Worm (Caenorhabditis elegans) whole organism, L3 larva: Measurements from ENCODE around the gene F53E4.2.

ENCODE experiments used
- R02D3.7 ChIP-seq: fragments of 150-350 bp; optimal IDR thresholded peaks from 2 replicates; lab custom pipeline; 2014; ENCODE audit warnings: missing biosample characterization, missing genetic modification characterization
- aly-2 ChIP-seq: fragments of 150-350 bp; optimal IDR thresholded peaks from 2 replicates; lab custom pipeline; 2014; ENCODE audit warnings: missing biosample characterization, missing genetic modification characterization
- ama-1 ChIP-seq: fragments of 150-350 bp; optimal IDR thresholded peaks from 2 replicates; lab custom pipeline; 2018
- ceh-16 ChIP-seq: sonication (generic microtip); optimal IDR thresholded peaks from 2 replicates; lab custom pipeline; 2017; ENCODE audit warnings: missing biosample characterization, missing genetic modification characterization
- ceh-28 ChIP-seq: fragments of 150-350 bp; optimal IDR thresholded peaks from 2 replicates; lab custom pipeline; 2014; ENCODE audit warnings: missing biosample characterization, missing genetic modification reagents, missing genetic modification characterization
- ceh-82 ChIP-seq: fragments of 150-350 bp; optimal IDR thresholded peaks from 2 replicates; lab custom pipeline; 2014; ENCODE audit warnings: missing biosample characterization, missing genetic modification characterization
- ceh-9 ChIP-seq: sonication (generic microtip); optimal IDR thresholded peaks from 2 replicates; lab custom pipeline; 2018; ENCODE audit warnings: missing biosample characterization, missing genetic modification characterization
- daf-12 ChIP-seq: fragments of 150-350 bp; optimal IDR thresholded peaks from 2 replicates; lab custom pipeline; 2014; ENCODE audit warnings: missing biosample characterization, missing genetic modification reagents, missing genetic modification characterization
- egl-27 ChIP-seq: sonication (generic microtip); optimal IDR thresholded peaks from 4 replicates; lab custom pipeline; 2017; ENCODE audit warnings: missing biosample characterization, missing genetic modification reagents, missing genetic modification characterization
- egl-5 ChIP-seq: fragments of 150-350 bp; optimal IDR thresholded peaks from 2 replicates; lab custom pipeline; 2017; ENCODE audit warnings: missing biosample characterization, missing genetic modification reagents, missing genetic modification characterization, inconsistent platforms
- elt-1 ChIP-seq: fragments of 150-350 bp; optimal IDR thresholded peaks from 2 replicates; lab custom pipeline; 2014; ENCODE audit warnings: missing biosample characterization, missing genetic modification characterization
- elt-2 ChIP-seq: sonication (generic microtip); optimal IDR thresholded peaks from 2 replicates; lab custom pipeline; 2016; ENCODE audit warnings: missing genetic modification reagents, mild to moderate bottlenecking, missing genetic modification characterization, missing compliant biosample characterization
- eor-1 ChIP-seq, 2 experiments: fragments of 150-350 bp; optimal IDR thresholded peaks; 2 replicates each; lab custom pipeline; 2014 to 2018; ENCODE audit warnings: missing biosample characterization in 2 of 2, missing genetic modification characterization in 2 of 2
- fkh-10 ChIP-seq: sonication (generic microtip); optimal IDR thresholded peaks from 2 replicates; lab custom pipeline; 2017; ENCODE audit warnings: missing biosample characterization, missing genetic modification reagents, missing genetic modification characterization
- fkh-2 ChIP-seq: fragments of 150-350 bp; optimal IDR thresholded peaks from 2 replicates; lab custom pipeline; 2014; ENCODE audit warnings: missing biosample characterization, missing genetic modification reagents, missing genetic modification characterization
- fos-1 ChIP-seq: fragments of 150-350 bp; optimal IDR thresholded peaks from 2 replicates; lab custom pipeline; 2014; ENCODE audit warnings: missing biosample characterization, missing genetic modification characterization
- hmg-11 ChIP-seq: sonication (generic microtip); optimal IDR thresholded peaks from 2 replicates; lab custom pipeline; 2016; ENCODE audit warnings: missing genetic modification characterization, missing compliant biosample characterization
- jun-1 ChIP-seq: fragments of 150-350 bp; optimal IDR thresholded peaks from 2 replicates; lab custom pipeline; 2014; ENCODE audit warnings: missing biosample characterization, missing genetic modification reagents, missing genetic modification characterization
- lin-15B ChIP-seq: fragments of 150-350 bp; optimal IDR thresholded peaks from 2 replicates; lab custom pipeline; 2014; ENCODE audit warnings: missing biosample characterization, missing genetic modification characterization
- lin-39 ChIP-seq: fragments of 150-350 bp; optimal IDR thresholded peaks from 2 replicates; lab custom pipeline; 2018; ENCODE audit warnings: missing biosample characterization, missing genetic modification reagents, missing genetic modification characterization
- lsy-12 ChIP-seq: sonication (generic microtip); optimal IDR thresholded peaks from 2 replicates; lab custom pipeline; 2016; ENCODE audit warnings: mild to moderate bottlenecking, missing genetic modification characterization, missing compliant biosample characterization
- mdl-1 ChIP-seq: fragments of 150-350 bp; optimal IDR thresholded peaks from 2 replicates; lab custom pipeline; 2014; ENCODE audit warnings: missing biosample characterization, missing genetic modification characterization
- nfya-1 ChIP-seq: sonication (generic microtip); optimal IDR thresholded peaks from 2 replicates; lab custom pipeline; 2017; ENCODE audit warnings: missing genetic modification characterization, mild to moderate bottlenecking, missing compliant biosample characterization, antibody characterized with exemption, moderate library complexity; ENCODE audit not compliant: insufficient read depth
- nhr-12 ChIP-seq: fragments of 150-350 bp; optimal IDR thresholded peaks from 2 replicates; lab custom pipeline; 2014; ENCODE audit warnings: missing biosample characterization, missing genetic modification characterization
- nhr-23 ChIP-seq: fragments of 150-350 bp; optimal IDR thresholded peaks from 2 replicates; lab custom pipeline; 2014; ENCODE audit warnings: missing biosample characterization, missing genetic modification reagents, missing genetic modification characterization
- nhr-237 ChIP-seq: fragments of 150-350 bp; optimal IDR thresholded peaks from 2 replicates; lab custom pipeline; 2014; ENCODE audit warnings: missing biosample characterization, missing genetic modification characterization
- nhr-25 ChIP-seq: sonication (generic microtip); optimal IDR thresholded peaks from 2 replicates; lab custom pipeline; 2017; ENCODE audit warnings: missing biosample characterization, missing genetic modification characterization
- nhr-28 ChIP-seq: fragments of 150-350 bp; optimal IDR thresholded peaks from 2 replicates; lab custom pipeline; 2014; ENCODE audit warnings: missing biosample characterization, missing genetic modification characterization
- nhr-43 ChIP-seq: sonication (generic microtip); optimal IDR thresholded peaks from 2 replicates; lab custom pipeline; 2016; ENCODE audit warnings: mild to moderate bottlenecking, missing genetic modification characterization, missing compliant biosample characterization; ENCODE audit not compliant: poor library complexity, severe bottlenecking
- nhr-76 ChIP-seq: fragments of 150-350 bp; sonication (generic microtip); optimal IDR thresholded peaks from 5 replicates; lab custom pipeline; 2014; ENCODE audit warnings: missing biosample characterization, missing genetic modification characterization
- pha-4 ChIP-seq: fragments of 150-350 bp; optimal IDR thresholded peaks from 2 replicates; lab custom pipeline; 2014; ENCODE audit warnings: missing biosample characterization, missing genetic modification reagents, missing genetic modification characterization
- pqm-1 ChIP-seq: fragments of 150-350 bp; optimal IDR thresholded peaks from 2 replicates; lab custom pipeline; 2017; ENCODE audit warnings: missing biosample characterization, missing genetic modification characterization, inconsistent platforms
- tbx-2 ChIP-seq: sonication (generic microtip); optimal IDR thresholded peaks from 2 replicates; lab custom pipeline; 2016; ENCODE audit warnings: mild to moderate bottlenecking, missing genetic modification characterization, missing compliant biosample characterization
- unc-62 ChIP-seq: fragments of 150-350 bp; sonication (generic microtip); optimal IDR thresholded peaks from 4 replicates; lab custom pipeline; 2014; ENCODE audit warnings: missing biosample characterization, missing genetic modification reagents, missing genetic modification characterization
- ztf-11 ChIP-seq: fragments of 150-350 bp; optimal IDR thresholded peaks from 2 replicates; lab custom pipeline; 2014; ENCODE audit warnings: missing biosample characterization, missing genetic modification characterization

Gene F53E4.2

DNA sequence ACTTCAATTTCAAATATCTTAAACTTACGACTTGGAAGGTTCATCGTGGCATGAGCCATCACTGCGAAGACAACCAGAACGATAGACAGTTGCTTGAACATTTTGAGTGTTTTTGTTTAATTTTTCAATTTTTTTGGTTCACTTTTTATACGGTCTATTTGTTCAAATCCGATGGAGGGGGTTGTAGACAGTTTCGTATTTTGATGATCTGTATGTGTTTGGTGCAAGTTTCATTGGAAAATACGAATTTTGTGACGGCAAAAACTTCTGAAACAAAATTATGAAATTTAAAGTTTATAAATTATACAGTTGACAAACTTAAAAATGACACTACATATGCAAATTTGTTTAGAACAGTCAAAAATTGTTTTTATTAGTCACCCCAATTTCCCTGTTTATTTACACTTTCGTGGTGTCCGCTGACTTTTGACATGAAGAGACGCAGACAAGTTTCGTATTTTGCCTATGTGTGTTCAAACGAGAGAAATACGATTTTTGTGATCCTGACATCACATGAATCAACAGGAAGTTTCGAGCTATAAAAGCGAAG, 6.6 kb upstream of the F53E4.2 start, which contains the start of the genes C55A1.7 and C55A1.6:
C55A1.7 (minus strand) TSS at position 101 of the 550 bp plus-strand sequence.
C55A1.6 (plus strand) TSS at position 500 of the 550 bp plus-strand sequence.
- peak; percentile 58 for TF ChIP-seq pha-4 (tag; lab: Kevin White, UChicago)

DNA sequence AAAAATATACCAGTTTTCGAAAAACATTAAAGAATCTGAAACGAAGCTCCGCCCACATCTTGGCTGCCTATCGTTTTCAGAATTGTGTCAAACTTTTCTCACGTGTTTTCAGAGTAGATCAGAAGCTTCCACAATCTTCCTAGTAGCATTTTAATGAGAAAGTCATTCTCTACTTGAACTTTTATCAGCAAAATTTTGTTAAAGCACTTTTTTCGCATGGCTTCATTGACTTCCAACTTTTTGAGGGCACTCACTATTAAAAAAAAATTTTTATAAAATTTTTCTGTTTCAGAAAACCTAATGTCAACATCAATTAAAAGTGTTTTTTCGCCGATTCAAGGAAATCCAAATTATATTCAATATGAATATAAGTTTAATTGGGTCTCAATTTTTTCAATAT, 4.1 kb upstream of the F53E4.2 start, which contains the start of gene sru-42:
sru-42 (plus strand) TSS at position 301 of the 400 bp plus-strand sequence.
- TF ChIP-seq ceh-9 (tag; lab: Kevin White, UChicago) (no peak), ceh-82 (tag; lab: Kevin White, UChicago) (no peak), fkh-10 (GFP tag; lab: Kevin White, UChicago) (no peak), nhr-12 (no peak), lsy-12 (tag; lab: Kevin White, UChicago) (no peak), daf-12 (no peak), hmg-11 (no peak), unc-62 (GFP tag; lab: Kevin White, UChicago) (no peak), nhr-237 (tag; lab: Kevin White, UChicago) (no peak), nhr-23 (no peak)

DNA sequence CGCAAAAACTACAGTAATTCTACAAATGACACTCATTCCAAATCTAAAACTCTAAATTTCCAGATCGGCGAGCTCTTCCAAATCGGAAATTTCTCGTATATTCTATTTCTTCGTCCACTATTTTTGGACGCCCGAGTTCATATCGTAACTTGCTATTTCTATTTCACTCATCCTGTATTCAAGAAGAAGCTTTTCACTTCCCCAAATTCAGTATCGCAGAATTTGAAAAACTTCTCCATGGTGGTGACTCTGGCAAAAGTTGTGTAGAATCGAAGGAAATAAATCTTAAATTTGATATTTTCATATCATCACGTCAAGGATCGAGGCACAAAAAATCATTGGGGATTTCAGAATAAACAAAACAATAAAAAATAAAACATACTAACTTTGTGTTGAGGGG, 2.1 kb upstream of the F53E4.2 start:
- TF ChIP-seq pqm-1 (tag; lab: Kevin White, UChicago) = no peak
- no peak for TF ChIP-seq R02D3.7 (tag; lab: Kevin White, UChicago)
- TF ChIP-seq daf-12 = no peak
- TF ChIP-seq hmg-11 = no peak
- no peak for TF ChIP-seq lin-15B (tag; lab: Kevin White, UChicago)
- no peak for TF ChIP-seq nhr-23
- no peak for TF ChIP-seq nhr-12
- TF ChIP-seq ceh-28 (tag; lab: Kevin White, UChicago) = no peak
- TF ChIP-seq ztf-11 (tag; lab: Kevin White, UChicago) = no peak
- no peak for TF ChIP-seq ceh-9 (tag; lab: Kevin White, UChicago)
- TF ChIP-seq elt-1 (tag; lab: Kevin White, UChicago) = no peak
- no peak for TF ChIP-seq tbx-2 (tag; lab: Kevin White, UChicago)
- TF ChIP-seq eor-1 (tag; optimal IDR thresholded peaks at IDR 0.05; lab: Kevin White, UChicago) = no peak
- no peak for TF ChIP-seq nhr-76

DNA sequence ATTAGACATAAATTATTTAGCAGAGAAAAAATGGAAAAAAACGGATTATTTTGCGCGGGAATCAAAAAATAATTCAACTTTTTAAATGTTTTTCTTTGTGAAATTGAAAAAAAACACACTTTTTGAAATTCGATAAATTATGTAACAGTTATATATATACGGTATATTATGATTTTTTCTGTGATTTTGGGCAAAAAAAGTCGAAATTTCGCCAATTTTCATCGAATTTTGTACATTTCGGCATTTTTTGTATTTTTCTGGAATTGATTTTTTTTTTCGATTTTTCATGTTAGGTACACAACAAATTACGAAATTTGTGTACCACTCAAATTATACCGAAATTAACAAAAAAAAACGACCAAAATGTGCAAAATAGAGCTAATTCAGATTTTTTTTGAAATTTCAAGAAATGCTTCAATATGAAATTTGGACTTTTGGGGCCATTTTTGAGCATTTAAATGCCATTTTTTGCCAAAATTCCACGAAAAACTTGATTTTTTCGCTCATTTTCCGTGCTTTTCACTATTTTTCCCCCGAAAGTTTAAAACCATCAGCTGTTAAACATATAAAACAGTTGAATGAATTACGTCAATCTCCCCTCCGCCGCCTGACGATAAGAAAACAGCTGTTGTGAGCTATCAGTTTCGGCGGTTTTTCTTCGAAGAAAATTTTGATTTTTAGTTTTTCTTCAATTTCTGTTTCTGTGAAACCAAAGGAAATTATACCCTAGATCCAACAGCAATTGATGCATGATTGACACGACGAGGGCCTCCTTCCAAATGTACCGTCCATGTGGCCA, 4.2 kb downstream of the F53E4.2 start:
- TF ChIP-seq egl-27 (tag; lab: Kevin White, UChicago) (no peak), nhr-43 (tag; lab: Kevin White, UChicago) (no peak), egl-5 (tag; lab: Kevin White, UChicago) (peak; percentile 1), elt-2 (peak; percentile 16)

DNA sequence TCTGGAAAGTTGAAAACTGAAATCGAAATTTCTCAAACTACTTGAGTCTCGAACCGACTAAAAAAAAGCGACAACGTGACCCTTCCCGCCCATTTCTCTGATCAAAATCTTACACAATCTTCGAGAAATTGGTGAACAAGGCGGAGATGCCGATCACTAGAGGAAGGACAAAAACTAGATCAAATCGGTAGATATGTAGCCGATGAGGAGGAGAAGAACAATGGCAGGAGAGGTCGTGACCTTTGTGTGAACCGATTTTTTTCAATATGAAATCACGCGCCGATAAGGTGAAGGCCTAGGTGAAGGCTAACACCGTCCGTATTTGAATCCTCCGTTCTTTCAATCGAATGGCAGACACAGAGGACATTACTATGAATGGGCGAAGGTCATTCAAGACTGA, 6.8 kb downstream of the F53E4.2 start:
- no peak for TF ChIP-seq nfya-1 (tag; lab: Kevin White, UChicago)
- no peak for TF ChIP-seq hmg-11
- TF ChIP-seq nhr-25 (tag; lab: Kevin White, UChicago) = peak; percentile 99
- peak; percentile 79 for TF ChIP-seq nhr-23
- no peak for TF ChIP-seq lin-39
- no peak for TF ChIP-seq fkh-10 (GFP tag; lab: Kevin White, UChicago)
- TF ChIP-seq elt-1 (tag; lab: Kevin White, UChicago) = peak; percentile 98

DNA sequence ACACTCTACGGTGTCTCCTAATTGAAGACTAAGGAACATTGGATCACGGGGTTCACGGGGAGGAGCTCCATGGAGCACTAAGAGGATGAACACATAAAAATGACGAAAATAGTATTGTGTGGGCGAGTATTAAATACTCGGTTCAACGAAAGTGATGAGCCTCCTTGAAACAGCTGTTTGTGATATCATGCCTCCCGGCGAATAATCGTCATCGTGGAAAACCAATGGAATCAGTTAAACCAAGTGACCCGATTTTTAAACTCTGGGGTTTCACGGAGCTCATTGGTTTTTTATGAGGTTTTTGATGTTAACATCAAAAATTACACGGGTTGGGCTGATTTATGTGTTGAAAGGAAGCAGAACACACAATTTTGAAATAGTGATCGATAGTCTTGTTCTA, 7.4 kb downstream of the F53E4.2 start:
- no peak for TF ChIP-seq ceh-16 (tag; lab: Kevin White, UChicago)
- TF ChIP-seq aly-2 (tag; lab: Kevin White, UChicago) = no peak
- TF ChIP-seq lsy-12 (tag; lab: Kevin White, UChicago) = no peak
- no peak for TF ChIP-seq ztf-11 (tag; lab: Kevin White, UChicago)
- no peak for TF ChIP-seq tbx-2 (tag; lab: Kevin White, UChicago)
- TF ChIP-seq pqm-1 (tag; lab: Kevin White, UChicago) = no peak
- no peak for TF ChIP-seq egl-5 (tag; lab: Kevin White, UChicago)
- no peak for TF ChIP-seq ceh-82 (tag; lab: Kevin White, UChicago)
- no peak for TF ChIP-seq ama-1 (lab: Kevin White, UChicago)
- TF ChIP-seq ceh-28 (tag; lab: Kevin White, UChicago) = no peak
- TF ChIP-seq pha-4 (tag; lab: Kevin White, UChicago) = no peak
- no peak for TF ChIP-seq nhr-43 (tag; lab: Kevin White, UChicago)
- no peak for TF ChIP-seq fos-1 (tag; lab: Kevin White, UChicago)
- no peak for TF ChIP-seq elt-1 (tag; lab: Kevin White, UChicago)
- TF ChIP-seq egl-27 (tag; lab: Kevin White, UChicago) = no peak
- TF ChIP-seq mdl-1 (tag; lab: Kevin White, UChicago) = no peak
- no peak for TF ChIP-seq nhr-28 (tag; lab: Kevin White, UChicago)
- TF ChIP-seq fkh-2 (tag; lab: Kevin White, UChicago) = no peak
- no peak for TF ChIP-seq jun-1 (tag; lab: Kevin White, UChicago)
